Fruit fly (Drosophila melanogaster): Measurements from ENCODE around the gene wg.

wg gene

DNA sequence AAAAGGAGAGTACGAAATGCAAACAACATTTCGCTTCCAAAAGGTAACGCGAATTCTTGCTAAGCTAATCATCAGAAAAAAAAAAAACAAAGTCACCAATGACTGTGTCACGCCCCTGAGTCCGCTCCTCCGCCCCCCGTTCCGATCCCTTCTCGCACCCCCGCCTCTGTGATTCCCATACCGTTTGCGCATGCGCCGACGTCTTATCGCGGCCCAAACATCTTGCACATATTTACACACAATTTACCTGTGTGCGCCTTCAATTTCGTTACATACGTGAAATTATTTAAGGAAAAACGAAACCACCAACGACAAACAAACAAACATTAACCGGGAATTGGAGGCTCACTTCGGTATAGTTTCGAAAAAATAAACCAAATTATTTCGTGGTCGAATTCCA lies 4.5 kb downstream of the wg start:
- TF ChIP-seq br (GFP tag; optimal IDR thresholded peaks at IDR 0.05) (no peak), psq (GFP tag; optimal IDR thresholded peaks at IDR 0.05) (no peak), tai (GFP tag; optimal IDR thresholded peaks at IDR 0.05) (no peak), fru (GFP tag; optimal IDR thresholded peaks at IDR 0.05) (no peak), Myc (optimal IDR thresholded peaks at IDR 0.05) (no peak), ey (GFP tag; optimal IDR thresholded peaks at IDR 0.05) (no peak), Mio (GFP tag; optimal IDR thresholded peaks at IDR 0.05) (no peak), brk (GFP tag; optimal IDR thresholded peaks at IDR 0.05) (no peak), sv (GFP tag; optimal IDR thresholded peaks at IDR 0.05) (no peak), CrebA (GFP tag; optimal IDR thresholded peaks at IDR 0.05; ENCODE audit: borderline replicate concordance) (no peak), woc (GFP tag; optimal IDR thresholded peaks at IDR 0.05) (no peak), dsf (GFP tag; optimal IDR thresholded peaks at IDR 0.05; ENCODE audit: borderline replicate concordance) (no peak), Rel (GFP tag; optimal IDR thresholded peaks at IDR 0.05) (no peak), Rel (tag; optimal IDR thresholded peaks at IDR 0.05) (no peak), usp (GFP tag; optimal IDR thresholded peaks at IDR 0.05) (no peak), N (GFP tag; optimal IDR thresholded peaks at IDR 0.05) (no peak)

DNA sequence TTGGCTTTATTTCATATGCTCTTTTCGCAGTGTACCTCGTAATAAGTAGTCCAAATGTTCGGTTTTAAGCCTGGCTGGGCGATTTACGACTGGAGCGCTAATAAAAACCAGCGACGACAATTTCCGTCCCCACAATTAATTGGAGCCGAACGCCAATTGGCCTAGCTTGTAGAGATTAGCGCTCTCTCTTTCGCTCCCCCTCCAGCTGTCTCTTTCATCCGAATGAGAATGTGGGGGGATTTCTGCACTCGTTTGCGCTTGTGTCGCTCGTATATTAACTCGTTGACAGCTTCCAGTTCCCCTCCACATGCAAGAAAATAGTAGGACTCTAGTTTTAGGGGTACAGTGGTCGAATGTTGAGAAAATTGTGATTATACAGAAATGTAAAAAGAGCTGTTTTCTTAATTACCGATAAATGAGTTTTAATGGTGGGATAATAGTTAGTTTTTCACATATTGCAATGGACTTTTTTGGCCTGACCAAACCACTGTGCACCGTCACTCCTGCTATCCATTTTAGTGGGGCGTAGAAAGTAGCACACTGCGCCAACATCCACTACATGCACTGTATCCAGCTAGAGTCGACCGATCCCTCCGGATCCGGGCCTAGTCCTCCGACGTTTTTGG lies 6.4 kb downstream of the wg start:
- no peak for TF ChIP-seq Sp1 (GFP tag; optimal IDR thresholded peaks at IDR 0.05)
- no peak for TF ChIP-seq psq (GFP tag; optimal IDR thresholded peaks at IDR 0.05)
- TF ChIP-seq Hr78 (GFP tag; optimal IDR thresholded peaks at IDR 0.05), result no peak
- TF ChIP-seq CG32264 (GFP tag; optimal IDR thresholded peaks at IDR 0.05), result no peak
- TF ChIP-seq CG9705 (GFP tag; optimal IDR thresholded peaks at IDR 0.05), result no peak
- no peak for TF ChIP-seq HLH106 (tag; optimal IDR thresholded peaks at IDR 0.05)
- no peak for TF ChIP-seq usp (GFP tag; optimal IDR thresholded peaks at IDR 0.05)
- TF ChIP-seq jim (GFP tag; optimal IDR thresholded peaks at IDR 0.05), result no peak
- TF ChIP-seq Myc (optimal IDR thresholded peaks at IDR 0.05), result no peak
- TF ChIP-seq Rel (GFP tag; optimal IDR thresholded peaks at IDR 0.05), result no peak
- TF ChIP-seq Rel (tag; optimal IDR thresholded peaks at IDR 0.05), result no peak
- TF ChIP-seq Jra (GFP tag; optimal IDR thresholded peaks at IDR 0.05), result no peak
- TF ChIP-seq brk (GFP tag; optimal IDR thresholded peaks at IDR 0.05), result no peak
- TF ChIP-seq pan (optimal IDR thresholded peaks at IDR 0.05), result no peak
- no peak for TF ChIP-seq Vsx2 (GFP tag; optimal IDR thresholded peaks at IDR 0.05; ENCODE audit: partially characterized antibody)
- no peak for TF ChIP-seq sv (GFP tag; optimal IDR thresholded peaks at IDR 0.05)
- TF ChIP-seq dl (GFP tag; optimal IDR thresholded peaks at IDR 0.05; ENCODE audit: insufficient read depth in 1 of 2, partially characterized antibody in 2 of 2), result no peak
- no peak for TF ChIP-seq lola (GFP tag; optimal IDR thresholded peaks at IDR 0.05)
- TF ChIP-seq Dif (GFP tag; optimal IDR thresholded peaks at IDR 0.05; ENCODE audit: partially characterized antibody), result no peak
- no peak for TF ChIP-seq fru (GFP tag; optimal IDR thresholded peaks at IDR 0.05)

DNA sequence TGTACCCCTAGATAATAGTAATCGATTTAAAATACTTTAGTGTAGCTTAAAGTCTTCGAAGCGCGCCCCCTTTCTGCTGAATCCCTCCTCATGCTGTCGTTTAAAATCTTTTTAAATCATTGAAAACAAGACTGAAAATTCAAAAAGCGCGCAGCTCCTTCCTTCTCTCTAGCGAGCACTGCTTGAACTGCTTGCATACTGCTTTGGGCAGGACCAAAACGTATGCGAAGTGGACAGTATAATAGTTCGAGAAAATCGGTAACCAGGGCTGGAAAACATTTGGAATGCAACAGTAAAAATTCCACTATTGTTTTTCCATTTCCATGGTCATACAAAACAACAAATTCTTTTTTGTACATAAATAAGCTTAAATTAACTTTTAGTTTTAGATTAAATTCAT lies 8.6 kb downstream of the wg start:
- TF ChIP-seq Jra (GFP tag; optimal IDR thresholded peaks at IDR 0.05) (no peak), pan (optimal IDR thresholded peaks at IDR 0.05) (no peak), tai (GFP tag; optimal IDR thresholded peaks at IDR 0.05) (no peak), lola (GFP tag; optimal IDR thresholded peaks at IDR 0.05) (no peak), usp (GFP tag; optimal IDR thresholded peaks at IDR 0.05) (no peak)

DNA sequence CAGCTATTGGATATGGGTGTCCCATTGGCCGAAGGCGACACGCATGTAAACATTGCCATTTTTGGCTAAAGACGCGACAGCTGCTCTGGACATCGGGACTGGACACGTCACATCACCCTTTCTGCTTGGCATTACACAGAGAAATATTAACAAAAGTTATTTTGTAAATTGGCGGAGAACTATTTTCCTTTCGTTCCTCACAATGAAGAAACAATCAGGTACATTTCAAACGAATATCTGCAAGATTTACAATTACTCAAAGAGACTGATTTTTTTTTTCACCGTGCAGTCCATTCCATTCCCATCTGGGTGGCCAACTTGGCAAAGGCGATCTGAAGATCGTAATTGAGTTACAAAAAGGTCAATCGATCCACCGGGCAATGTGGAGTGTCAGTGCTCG lies 12.4 kb downstream of the wg start:
- no peak for TF ChIP-seq brk (GFP tag; optimal IDR thresholded peaks at IDR 0.05)
- peak in 1 of 2 experiments; percentile 13 for TF ChIP-seq foxo (GFP tag; optimal IDR thresholded peaks at IDR 0.05)
- peak; percentile 21 for TF ChIP-seq h (GFP tag; optimal IDR thresholded peaks at IDR 0.05)
- TF ChIP-seq Hnf4 (GFP tag; optimal IDR thresholded peaks at IDR 0.05), result no peak

DNA sequence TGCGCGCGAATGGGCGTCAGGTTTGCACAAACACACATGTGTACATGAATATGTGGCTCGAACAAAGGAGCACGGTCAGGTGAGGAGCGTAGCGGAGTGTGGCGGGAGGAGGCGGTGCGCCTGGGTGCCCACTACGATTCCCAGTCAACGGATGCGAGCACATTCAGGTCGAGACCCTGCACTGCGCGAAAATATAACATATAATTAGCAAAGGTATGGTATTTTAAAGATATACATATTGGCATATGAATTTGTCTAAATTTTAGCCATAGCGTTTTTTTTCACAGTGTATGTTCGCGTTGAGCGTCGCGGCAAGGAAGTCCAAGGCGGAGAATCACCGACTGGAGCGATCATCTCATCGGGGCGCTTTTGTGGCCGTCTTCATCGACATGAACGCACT lies 13.0 kb downstream of the wg start:
- TF ChIP-seq Hr83 (GFP tag; optimal IDR thresholded peaks at IDR 0.05; ENCODE audit: poor library complexity, severe bottlenecking) (peak; percentile 20), woc (GFP tag; optimal IDR thresholded peaks at IDR 0.05) (peak; percentile 72), Jra (GFP tag; optimal IDR thresholded peaks at IDR 0.05) (peak; percentile 45), Myc (optimal IDR thresholded peaks at IDR 0.05) (no peak), h (GFP tag; optimal IDR thresholded peaks at IDR 0.05) (peak; percentile 88), dsf (GFP tag; optimal IDR thresholded peaks at IDR 0.05; ENCODE audit: borderline replicate concordance) (no peak), Vsx2 (GFP tag; optimal IDR thresholded peaks at IDR 0.05; ENCODE audit: partially characterized antibody) (no peak), Dif (GFP tag; optimal IDR thresholded peaks at IDR 0.05; ENCODE audit: partially characterized antibody) (no peak), CrebA (GFP tag; optimal IDR thresholded peaks at IDR 0.05; ENCODE audit: borderline replicate concordance) (peak; percentile 64), GATAd (GFP tag; optimal IDR thresholded peaks at IDR 0.05) (no peak), ey (GFP tag; optimal IDR thresholded peaks at IDR 0.05) (peak; percentile 81), CG32264 (GFP tag; optimal IDR thresholded peaks at IDR 0.05) (peak; percentile 51), sv (GFP tag; optimal IDR thresholded peaks at IDR 0.05) (no peak), OdsH (GFP tag; optimal IDR thresholded peaks at IDR 0.05) (peak; percentile 80), Hnf4 (GFP tag; optimal IDR thresholded peaks at IDR 0.05) (peak; percentile 83), foxo (GFP tag; optimal IDR thresholded peaks at IDR 0.05) (peak in 1 of 2 experiments; percentile 82), dl (GFP tag; optimal IDR thresholded peaks at IDR 0.05; ENCODE audit: insufficient read depth in 1 of 2, partially characterized antibody in 2 of 2) (no peak), HLH106 (tag; optimal IDR thresholded peaks at IDR 0.05) (peak; percentile 78), dmrt93B (GFP tag; optimal IDR thresholded peaks at IDR 0.05) (peak; percentile 36), usp (GFP tag; optimal IDR thresholded peaks at IDR 0.05) (no peak), Mio (GFP tag; optimal IDR thresholded peaks at IDR 0.05) (no peak), Sp1 (GFP tag; optimal IDR thresholded peaks at IDR 0.05) (peak; percentile 81), rgr (GFP tag; optimal IDR thresholded peaks at IDR 0.05) (peak; percentile 80), lola (GFP tag; optimal IDR thresholded peaks at IDR 0.05) (no peak), pan (optimal IDR thresholded peaks at IDR 0.05) (no peak), N (GFP tag; optimal IDR thresholded peaks at IDR 0.05) (no peak), Hr78 (GFP tag; optimal IDR thresholded peaks at IDR 0.05) (no peak), sage (GFP tag; optimal IDR thresholded peaks at IDR 0.05) (peak; percentile 68)

Measured in whole organism, wandering third instar larva.